Worm (Caenorhabditis elegans) whole organism, mixed stage, embryonic: Measurements from ENCODE around the gene M02D8.7.
A peak's percentile ranks its signal among the peaks of the same experiment; 100 is the strongest.

ENCODE experiments used
- bed-3 ChIP-seq: fragments of 200-800 bp; sonication (Bioruptor generic); optimal IDR thresholded peaks from 3 replicates; lab custom pipeline; 2018; ENCODE audit warnings: mild to moderate bottlenecking, missing genetic modification characterization, moderate library complexity, missing compliant biosample characterization
- blmp-1 ChIP-seq: fragments of 150-350 bp; optimal IDR thresholded peaks from 2 replicates; lab custom pipeline; 2014; ENCODE audit warnings: missing biosample characterization, missing genetic modification characterization
- ceh-43 ChIP-seq: fragments of 200-800 bp; sonication (Bioruptor generic); optimal IDR thresholded peaks from 2 replicates; lab custom pipeline; 2018; ENCODE audit warnings: mild to moderate bottlenecking, missing genetic modification characterization, moderate library complexity, missing compliant biosample characterization
- ceh-83 ChIP-seq: fragments of 200-800 bp; sonication (Bioruptor generic); optimal IDR thresholded peaks from 2 replicates; lab custom pipeline; 2018; ENCODE audit warnings: mild to moderate bottlenecking, missing genetic modification characterization, missing compliant biosample characterization
- ces-1 ChIP-seq: fragments of 150-350 bp; optimal IDR thresholded peaks from 2 replicates; lab custom pipeline; 2014; ENCODE audit warnings: missing biosample characterization, missing genetic modification reagents, missing genetic modification characterization
- cnd-1 ChIP-seq: fragments of 200-800 bp; sonication (Bioruptor generic); optimal IDR thresholded peaks from 2 replicates; lab custom pipeline; 2018; ENCODE audit warnings: mild to moderate bottlenecking, missing genetic modification characterization, missing compliant biosample characterization
- drap-1 ChIP-seq: fragments of 200-800 bp; sonication (Bioruptor generic); optimal IDR thresholded peaks from 3 replicates; lab custom pipeline; 2018; ENCODE audit warnings: mild to moderate bottlenecking, missing genetic modification characterization, missing compliant biosample characterization
- elt-1 ChIP-seq: sonication (generic microtip); optimal IDR thresholded peaks from 2 replicates; lab custom pipeline; 2017; ENCODE audit warnings: missing genetic modification characterization, mild to moderate bottlenecking, missing compliant biosample characterization, antibody characterized with exemption, moderate library complexity, borderline replicate concordance; ENCODE audit not compliant: insufficient read depth
- elt-3 ChIP-seq: fragments of 150-350 bp; optimal IDR thresholded peaks from 2 replicates; lab custom pipeline; 2014; ENCODE audit warnings: missing biosample characterization, missing genetic modification characterization
- flh-1 ChIP-seq: fragments of 200-800 bp; sonication (Bioruptor generic); optimal IDR thresholded peaks from 2 replicates; lab custom pipeline; 2018; ENCODE audit warnings: mild to moderate bottlenecking, missing genetic modification characterization, moderate library complexity, missing compliant biosample characterization
- hlh-1 ChIP-seq: fragments of 150-350 bp; optimal IDR thresholded peaks from 2 replicates; lab custom pipeline; 2014; ENCODE audit warnings: missing biosample characterization, missing genetic modification reagents, missing genetic modification characterization
- lin-13 ChIP-seq: fragments of 150-350 bp; optimal IDR thresholded peaks from 2 replicates; lab custom pipeline; 2014; ENCODE audit warnings: missing biosample characterization, missing genetic modification characterization
- lin-32 ChIP-seq: fragments of 200-800 bp; sonication (Bioruptor generic); optimal IDR thresholded peaks from 2 replicates; lab custom pipeline; 2018; ENCODE audit warnings: mild to moderate bottlenecking, missing genetic modification characterization, missing compliant biosample characterization
- mab-5 ChIP-seq: fragments of 150-350 bp; optimal IDR thresholded peaks from 2 replicates; lab custom pipeline; 2014; ENCODE audit warnings: missing biosample characterization, missing genetic modification characterization
- mls-2 ChIP-seq: sonication (generic microtip); optimal IDR thresholded peaks from 2 replicates; lab custom pipeline; 2016; ENCODE audit warnings: mild to moderate bottlenecking, missing genetic modification characterization, moderate library complexity, missing compliant biosample characterization
- nhr-2 ChIP-seq: fragments of 150-350 bp; optimal IDR thresholded peaks from 2 replicates; lab custom pipeline; 2014; ENCODE audit warnings: missing biosample characterization, missing genetic modification characterization
- nhr-237 ChIP-seq: fragments of 150-350 bp; optimal IDR thresholded peaks from 2 replicates; lab custom pipeline; 2014; ENCODE audit warnings: missing biosample characterization, missing genetic modification characterization
- snpc-4 ChIP-seq: fragments of 150-350 bp; optimal IDR thresholded peaks from 2 replicates; lab custom pipeline; 2014; ENCODE audit warnings: missing biosample characterization, missing genetic modification characterization
- sptf-1 ChIP-seq: sonication (generic microtip); optimal IDR thresholded peaks from 2 replicates; lab custom pipeline; 2017; ENCODE audit warnings: mild to moderate bottlenecking, missing genetic modification characterization, moderate library complexity, missing compliant biosample characterization
- tbx-8 ChIP-seq: fragments of 200-800 bp; sonication (Bioruptor generic); optimal IDR thresholded peaks from 2 replicates; lab custom pipeline; 2018; ENCODE audit warnings: mild to moderate bottlenecking, missing genetic modification characterization, moderate library complexity, missing compliant biosample characterization
- unc-120 ChIP-seq: sonication (generic microtip); optimal IDR thresholded peaks from 2 replicates; lab custom pipeline; 2017; ENCODE audit warnings: missing genetic modification characterization, missing compliant biosample characterization; ENCODE audit not compliant: poor library complexity, severe bottlenecking
- unc-62 ChIP-seq: fragments of 150-350 bp; optimal IDR thresholded peaks from 2 replicates; lab custom pipeline; 2014; ENCODE audit warnings: missing biosample characterization, missing genetic modification reagents, missing genetic modification characterization
- ztf-11 ChIP-seq: fragments of 150-350 bp; optimal IDR thresholded peaks from 2 replicates; lab custom pipeline; 2014; ENCODE audit warnings: missing biosample characterization, missing genetic modification characterization

The M02D8.7 gene

ce11 chrX:8787689-8788222, 45.0 kb upstream of the M02D8.7 start:
- peak; percentile 27 for TF ChIP-seq unc-120 (tag; lab: Kevin White, UChicago)
- TF ChIP-seq hlh-1 (tag; lab: Kevin White, UChicago), result peak; percentile 35
- no peak for TF ChIP-seq ztf-11

- TF ChIP-seq hlh-1 (tag; lab: Kevin White, UChicago) (peak; percentile 93), flh-1 (GFP tag; lab: Kevin White, UChicago) (no peak)
Observed at ce11 chrX:8786687-8787086, 43.9 kb upstream of the M02D8.7 start.

ce11 chrX:8784234-8784633, 41.4 kb upstream of the M02D8.7 start, which contains the start of gene ZK721.3:
TSS of gene ZK721.3 (plus strand) at chrX:8784534.
- TF ChIP-seq blmp-1 (no peak), unc-62 (GFP tag; lab: Kevin White, UChicago) (no peak)

ce11 chrX:8778558-8778957, 35.8 kb upstream of the M02D8.7 start, which contains the start of gene ZK721.4:
TSS of gene ZK721.4 (plus strand) at chrX:8778858.
- TF ChIP-seq flh-1 (GFP tag; lab: Kevin White, UChicago) (no peak), mls-2 (tag; lab: Kevin White, UChicago) (no peak), tbx-8 (GFP tag; lab: Kevin White, UChicago) (no peak), nhr-2 (tag; lab: Kevin White, UChicago) (no peak), cnd-1 (tag; lab: Kevin White, UChicago) (no peak), unc-62 (GFP tag; lab: Kevin White, UChicago) (no peak), ceh-83 (no peak), ceh-43 (GFP tag; lab: Kevin White, UChicago) (no peak), mab-5 (tag; lab: Kevin White, UChicago) (no peak), lin-13 (tag; lab: Kevin White, UChicago) (no peak), nhr-237 (tag; lab: Kevin White, UChicago) (no peak), sptf-1 (tag; lab: Kevin White, UChicago) (no peak), elt-3 (tag; lab: Kevin White, UChicago) (no peak), snpc-4 (tag; lab: Kevin White, UChicago) (no peak)

ce11 chrX:8770316-8770715, 27.5 kb upstream of the M02D8.7 start:
- no peak for TF ChIP-seq ceh-83
- peak; percentile 88 for TF ChIP-seq ces-1 (GFP tag; lab: Kevin White, UChicago)
- TF ChIP-seq lin-32 (GFP tag; lab: Kevin White, UChicago), result no peak

DNA sequence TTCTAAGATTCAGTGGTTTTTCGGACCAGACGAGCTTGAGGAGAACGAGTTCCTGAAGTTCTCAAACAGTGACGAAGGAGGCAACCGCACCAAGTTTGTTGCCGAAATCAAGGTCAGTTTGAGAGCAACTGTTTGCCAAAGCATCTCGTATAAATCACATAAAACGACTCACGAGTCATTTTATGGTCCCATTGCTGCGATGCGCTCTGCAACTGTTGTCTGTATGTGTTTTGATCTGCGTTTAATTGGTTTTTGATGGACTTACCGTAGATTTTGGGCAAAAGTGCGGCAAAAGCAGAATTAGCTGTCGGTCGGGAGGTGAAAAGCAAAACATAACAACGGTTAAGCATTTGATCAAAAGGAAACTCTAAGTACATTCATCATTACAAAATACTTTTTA, 21.2 kb upstream of the M02D8.7 start:
- peak; percentile 13 for TF ChIP-seq unc-62 (GFP tag; lab: Kevin White, UChicago)
- TF ChIP-seq hlh-1 (tag; lab: Kevin White, UChicago), result peak; percentile 81
- no peak for TF ChIP-seq flh-1 (GFP tag; lab: Kevin White, UChicago)

- no peak for TF ChIP-seq lin-13 (tag; lab: Kevin White, UChicago)
Observed at ce11 chrX:8763607-8764006, 20.8 kb upstream of the M02D8.7 start, which contains the start of gene zig-12. TSS of gene zig-12 (plus strand) at chrX:8763907.

DNA sequence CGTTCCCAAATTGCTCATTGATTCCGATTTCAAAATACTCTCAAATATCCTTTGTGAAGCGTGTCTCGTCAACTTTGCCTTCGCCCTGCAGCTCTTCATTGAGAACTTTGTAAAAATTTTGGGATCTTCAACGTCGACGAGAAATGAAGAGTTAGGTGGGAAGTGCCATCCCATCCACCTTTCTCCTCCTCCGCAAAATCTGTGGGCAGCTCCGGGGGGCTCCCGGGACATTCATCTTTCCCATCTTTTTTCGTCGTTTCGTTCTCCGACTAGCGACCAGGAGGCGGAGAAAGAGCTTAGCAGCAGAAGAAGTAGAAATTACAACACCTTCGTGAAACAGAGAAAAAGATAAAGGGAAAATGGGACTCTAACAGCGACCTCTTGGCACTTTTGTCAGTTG, 20.1 kb upstream of the M02D8.7 start:
- TF ChIP-seq unc-120 (tag; lab: Kevin White, UChicago) (peak; percentile 28), hlh-1 (tag; lab: Kevin White, UChicago) (peak; percentile 27), drap-1 (GFP tag; lab: Kevin White, UChicago) (no peak), nhr-2 (tag; lab: Kevin White, UChicago) (no peak), bed-3 (no peak), elt-1 (no peak), ztf-11 (no peak), ceh-83 (no peak), ces-1 (GFP tag; lab: Kevin White, UChicago) (no peak)
- TF ChIP-seq, all 35 proteins: peak for 2
